Fruit fly (Drosophila melanogaster) whole organism, embryonic: Measurements from ENCODE around the gene CG7841.

Experiments used
- Blimp-1 ChIP-seq: fragments of 200-800 bp; sonication (Bioruptor generic); optimal IDR thresholded peaks from 3 replicates; lab custom pipeline; 2018; ENCODE audit warnings: missing biosample characterization, missing genetic modification characterization, mild to moderate bottlenecking, moderate library complexity, missing genetic modification reagents
- Hmr ChIP-seq: fragments of 200-800 bp; sonication (Bioruptor generic); optimal IDR thresholded peaks from 3 replicates; lab custom pipeline; 2017; ENCODE audit warnings: mild to moderate bottlenecking, missing biosample characterization, missing genetic modification reagents, missing genetic modification characterization
- Nf-YB ChIP-seq: fragments of 200-800 bp; sonication (Bioruptor generic); optimal IDR thresholded peaks from 3 replicates; lab custom pipeline; 2019; ENCODE audit warnings: missing biosample characterization, mild to moderate bottlenecking, missing genetic modification characterization, moderate library complexity
- ci ChIP-seq: fragments of 200-800 bp; sonication (Bioruptor generic); IDR thresholded peaks from 3 replicates; pipeline ENCODE4 v1.3.6; 2022; ENCODE audit warnings: missing biosample characterization, missing genetic modification characterization
- kay ChIP-seq: fragments of 200-800 bp; sonication (Bioruptor generic); optimal IDR thresholded peaks from 2 replicates; lab custom pipeline; 2016; ENCODE audit warnings: missing biosample characterization, missing genetic modification characterization
- ranshi ChIP-seq: fragments of 200-800 bp; sonication (Bioruptor generic); IDR thresholded peaks from 2 replicates; pipeline ENCODE4 v1.3.6; 2022; ENCODE audit warnings: missing biosample characterization, missing genetic modification characterization

dm6 chr3L:15504687-15505086 lies 3.4 kb downstream of the CG7841 start, which contains the start of gene CG7857:
- TF ChIP-seq Nf-YB (no peak), Hmr (GFP tag; lab: Kevin White, UChicago) (no peak), kay (GFP tag; lab: Kevin White, UChicago) (no peak), ci (GFP tag; lab: Robert Waterston, UW) (no peak), ranshi (GFP tag; lab: Robert Waterston, UW) (no peak), Blimp-1 (GFP tag; lab: Kevin White, UChicago) (no peak)
